Fruit fly (Drosophila melanogaster) whole organism, prepupa: ENCODE data around the gene Mur89F.

Experiments
- Blimp-1 ChIP-seq: fragments of 200-800 bp; sonication (Bioruptor generic); optimal IDR thresholded peaks from 3 replicates; lab custom pipeline; 2017; ENCODE audit warnings: missing biosample characterization, missing genetic modification characterization, mild to moderate bottlenecking, moderate library complexity, missing genetic modification reagents
- CG11294 ChIP-seq: fragments of 200-800 bp; sonication (Bioruptor generic); IDR thresholded peaks from 2 replicates; pipeline ENCODE4 v1.3.6; 2022; ENCODE audit warnings: missing biosample characterization, missing genetic modification characterization
- CG11762 ChIP-seq: fragments of 200-800 bp; sonication (Bioruptor generic); optimal IDR thresholded peaks from 3 replicates; lab custom pipeline; 2016; ENCODE audit warnings: missing biosample characterization, missing genetic modification characterization; ENCODE audit not compliant: insufficient read depth
- CG11902 ChIP-seq: fragments of 200-800 bp; sonication (Bioruptor generic); optimal IDR thresholded peaks from 3 replicates; lab custom pipeline; 2016; ENCODE audit warnings: missing biosample characterization, missing genetic modification characterization
- CG15336 ChIP-seq: fragments of 200-800 bp; sonication (Bioruptor generic); IDR thresholded peaks from 2 replicates; pipeline ENCODE4 v1.3.6; 2022; ENCODE audit warnings: missing biosample characterization, missing genetic modification characterization
- CG1621 ChIP-seq: fragments of 200-800 bp; sonication (Bioruptor generic); optimal IDR thresholded peaks from 3 replicates; lab custom pipeline; 2018; ENCODE audit warnings: missing biosample characterization, mild to moderate bottlenecking, missing genetic modification characterization
- CG16779 ChIP-seq: fragments of 200-800 bp; sonication (Bioruptor generic); optimal IDR thresholded peaks from 3 replicates; lab custom pipeline; 2017; ENCODE audit warnings: missing biosample characterization, mild to moderate bottlenecking, missing genetic modification characterization
- CG31627 ChIP-seq: fragments of 200-800 bp; sonication (Bioruptor generic); optimal IDR thresholded peaks from 3 replicates; lab custom pipeline; 2016; ENCODE audit warnings: missing biosample characterization, missing genetic modification characterization
- CG34406 ChIP-seq: fragments of 200-800 bp; sonication (Bioruptor generic); optimal IDR thresholded peaks from 3 replicates; lab custom pipeline; 2016; ENCODE audit warnings: missing biosample characterization, missing genetic modification characterization
- CG6163 ChIP-seq: fragments of 200-800 bp; sonication (Bioruptor generic); IDR thresholded peaks from 3 replicates; pipeline ENCODE4 v1.3.6; 2022; ENCODE audit warnings: missing biosample characterization, missing genetic modification characterization
- CG6276 ChIP-seq: fragments of 200-800 bp; sonication (Bioruptor generic); optimal IDR thresholded peaks from 2 replicates; lab custom pipeline; 2017; ENCODE audit warnings: missing biosample characterization, mild to moderate bottlenecking, missing genetic modification characterization
- CG6792 ChIP-seq: fragments of 200-800 bp; sonication (Bioruptor generic); optimal IDR thresholded peaks from 3 replicates; lab custom pipeline; 2016; ENCODE audit warnings: missing biosample characterization, missing genetic modification characterization
- CG6808 ChIP-seq: fragments of 200-800 bp; sonication (Bioruptor generic); optimal IDR thresholded peaks from 3 replicates; lab custom pipeline; 2017; ENCODE audit warnings: missing biosample characterization, missing genetic modification characterization, mild to moderate bottlenecking, moderate library complexity, missing genetic modification reagents
- CG6854 ChIP-seq: fragments of 200-800 bp; sonication (Bioruptor generic); optimal IDR thresholded peaks from 2 replicates; lab custom pipeline; 2017; ENCODE audit warnings: missing biosample characterization, mild to moderate bottlenecking, missing genetic modification characterization
- CG7368 ChIP-seq: fragments of 200-800 bp; sonication (Bioruptor generic); optimal IDR thresholded peaks from 3 replicates; lab custom pipeline; 2016; ENCODE audit warnings: missing biosample characterization, missing genetic modification characterization
- CG8119 ChIP-seq: fragments of 200-800 bp; sonication (Bioruptor generic); IDR thresholded peaks from 3 replicates; pipeline ENCODE4 v1.3.6; 2022; ENCODE audit warnings: missing biosample characterization, missing genetic modification characterization
- CG8319 ChIP-seq: fragments of 200-800 bp; sonication (Bioruptor generic); optimal IDR thresholded peaks from 3 replicates; lab custom pipeline; 2016; ENCODE audit warnings: missing biosample characterization, missing genetic modification characterization
- CG8632 ChIP-seq: fragments of 200-800 bp; sonication (Bioruptor generic); optimal IDR thresholded peaks from 3 replicates; lab custom pipeline; 2016; ENCODE audit warnings: missing biosample characterization, missing genetic modification characterization
- Eip75B ChIP-seq: fragments of 200-800 bp; sonication (Bioruptor generic); optimal IDR thresholded peaks from 3 replicates; lab custom pipeline; 2016; ENCODE audit warnings: missing biosample characterization, missing genetic modification characterization
- Eip78C ChIP-seq: fragments of 200-800 bp; sonication (Bioruptor generic); peaks from one replicate; lab custom pipeline; 2016; ENCODE audit warnings: missing biosample characterization, missing genetic modification characterization
- Ets96B ChIP-seq: fragments of 200-800 bp; optimal IDR thresholded peaks from 2 replicates; lab custom pipeline; 2019; ENCODE audit warnings: missing biosample characterization, mild to moderate bottlenecking, missing genetic modification characterization, moderate library complexity
- Hr38 ChIP-seq: sonication (Bioruptor generic); optimal IDR thresholded peaks from 2 replicates; lab custom pipeline; 2016; ENCODE audit warnings: missing biosample characterization, missing genetic modification characterization
- Hr4 ChIP-seq: fragments of 200-800 bp; sonication (Bioruptor generic); optimal IDR thresholded peaks from 3 replicates; lab custom pipeline; 2016; ENCODE audit warnings: missing biosample characterization, missing genetic modification characterization
- OdsH ChIP-seq: fragments of 200-800 bp; sonication (Bioruptor generic); optimal IDR thresholded peaks from 3 replicates; lab custom pipeline; 2016; ENCODE audit warnings: missing biosample characterization, missing genetic modification characterization
- Sox102F ChIP-seq: fragments of 200-800 bp; sonication (Bioruptor generic); optimal IDR thresholded peaks from 2 replicates; lab custom pipeline; 2016; ENCODE audit warnings: missing biosample characterization, mild to moderate bottlenecking, missing genetic modification characterization
- Sox14 ChIP-seq: fragments of 200-800 bp; sonication (Bioruptor generic); optimal IDR thresholded peaks from 3 replicates; lab custom pipeline; 2016; ENCODE audit warnings: missing biosample characterization, missing genetic modification characterization
- achi ChIP-seq: fragments of 200-800 bp; sonication (Bioruptor generic); optimal IDR thresholded peaks from 3 replicates; lab custom pipeline; 2016; ENCODE audit warnings: missing biosample characterization, missing genetic modification characterization
- dac ChIP-seq: fragments of 200-800 bp; sonication (Bioruptor generic); optimal IDR thresholded peaks from 2 replicates; lab custom pipeline; 2017; ENCODE audit warnings: missing biosample characterization, mild to moderate bottlenecking, missing genetic modification characterization
- dsx ChIP-seq: fragments of 200-800 bp; optimal IDR thresholded peaks from 3 replicates; lab custom pipeline; 2019; ENCODE audit warnings: missing biosample characterization, mild to moderate bottlenecking, missing genetic modification characterization, moderate library complexity; ENCODE audit not compliant: poor library complexity, severe bottlenecking
- eg ChIP-seq: fragments of 200-800 bp; sonication (Bioruptor generic); IDR thresholded peaks from 3 replicates; pipeline ENCODE4 v1.3.6; 2022; ENCODE audit warnings: missing biosample characterization, missing genetic modification characterization
- esn ChIP-seq: fragments of 200-800 bp; sonication (Bioruptor generic); optimal IDR thresholded peaks from 2 replicates; lab custom pipeline; 2016; ENCODE audit warnings: missing biosample characterization, mild to moderate bottlenecking, missing genetic modification characterization, moderate library complexity
- fd59A ChIP-seq: fragments of 200-800 bp; sonication (Bioruptor generic); optimal IDR thresholded peaks from 2 replicates; lab custom pipeline; 2017; ENCODE audit warnings: missing biosample characterization, mild to moderate bottlenecking, missing genetic modification characterization, missing genetic modification reagents
- fd85E ChIP-seq: fragments of 200-800 bp; sonication (Bioruptor generic); optimal IDR thresholded peaks from 3 replicates; lab custom pipeline; 2016; ENCODE audit warnings: missing biosample characterization, missing genetic modification characterization
- fkh ChIP-seq: fragments of 200-800 bp; sonication (Bioruptor generic); optimal IDR thresholded peaks from 3 replicates; lab custom pipeline; 2017; ENCODE audit warnings: missing biosample characterization, mild to moderate bottlenecking, missing genetic modification characterization, moderate library complexity
- lz ChIP-seq: fragments of 200-800 bp; sonication (Bioruptor generic); optimal IDR thresholded peaks from 3 replicates; lab custom pipeline; 2016; ENCODE audit warnings: missing biosample characterization, missing genetic modification characterization
- net ChIP-seq: fragments of 200-800 bp; sonication (Bioruptor generic); optimal IDR thresholded peaks from 3 replicates; lab custom pipeline; 2016; ENCODE audit warnings: missing biosample characterization, missing genetic modification characterization
- spab ChIP-seq: fragments of 200-800 bp; sonication (Bioruptor generic); optimal IDR thresholded peaks from 2 replicates; lab custom pipeline; 2017; ENCODE audit warnings: missing biosample characterization, mild to moderate bottlenecking, missing genetic modification characterization, missing genetic modification reagents
- ss ChIP-seq, 2 experiments: fragments of 200-800 bp; sonication (Bioruptor generic); optimal IDR thresholded peaks; 2 replicates in 1 of 2; 3 replicates in 1 of 2; lab custom pipeline; 2017 to 2018; ENCODE audit warnings: mild to moderate bottlenecking in 2 of 2, missing biosample characterization in 2 of 2, missing genetic modification characterization in 2 of 2, moderate library complexity in 1 of 2
- vri ChIP-seq: fragments of 200-800 bp; sonication (Bioruptor generic); optimal IDR thresholded peaks from 3 replicates; lab custom pipeline; 2016; ENCODE audit warnings: missing biosample characterization, mild to moderate bottlenecking, missing genetic modification characterization

Mur89F gene

dm6 chr3R:17121277-17121676 lies 80.7 kb downstream of the Mur89F start, which contains the start of gene CG42779:
Gene CG42779 (plus strand): TSS chr3R:17121577.
- TF ChIP-seq achi (GFP tag; lab: Kevin White, UChicago) (no peak), fkh (GFP tag; lab: Kevin White, UChicago) (peak; percentile 26)

DNA sequence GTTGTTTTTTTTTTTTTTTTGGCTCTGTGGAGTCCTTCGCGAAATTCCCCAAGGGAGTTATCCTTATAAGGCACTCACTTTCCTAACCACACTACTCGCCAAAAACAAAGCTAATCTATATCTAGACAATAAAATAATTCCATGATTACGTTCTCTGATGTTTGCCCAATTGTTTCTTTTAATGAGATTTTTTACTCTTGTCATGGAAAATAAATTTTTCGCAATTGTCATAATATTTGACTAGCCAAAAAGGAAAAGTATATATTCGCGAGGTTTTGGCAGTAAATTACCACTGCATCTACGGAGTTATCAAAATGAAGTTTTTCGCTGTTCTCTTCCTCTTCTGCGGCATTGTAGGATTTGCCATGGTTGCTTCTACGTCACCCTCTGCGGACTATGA lies 81.8 kb downstream of the Mur89F start, which contains the start of gene CG34278:
CG34278 (plus strand) TSS at position 301 of the 400 bp plus-strand sequence.
- TF ChIP-seq Ets96B (no peak), CG11762 (no peak), fd59A (GFP tag; lab: Kevin White, UChicago) (no peak), lz (GFP tag; lab: Kevin White, UChicago) (no peak), CG34406 (no peak), ss (GFP tag; optimal IDR thresholded peaks at IDR 0.05; lab: Kevin White, UChicago) (no peak), CG6163 (GFP tag; lab: Robert Waterston, UW) (no peak), dac (GFP tag; lab: Kevin White, UChicago) (no peak), CG16779 (tag; lab: Kevin White, UChicago) (no peak), CG6792 (GFP tag; lab: Kevin White, UChicago) (no peak), Blimp-1 (GFP tag; lab: Kevin White, UChicago) (no peak), esn (GFP tag; lab: Kevin White, UChicago) (no peak), Hr38 (GFP tag; lab: Kevin White, UChicago) (no peak), spab (GFP tag; lab: Kevin White, UChicago) (no peak), vri (GFP tag; lab: Kevin White, UChicago) (no peak), CG8632 (GFP tag; lab: Kevin White, UChicago) (no peak), CG6854 (GFP tag; lab: Kevin White, UChicago) (no peak)

DNA sequence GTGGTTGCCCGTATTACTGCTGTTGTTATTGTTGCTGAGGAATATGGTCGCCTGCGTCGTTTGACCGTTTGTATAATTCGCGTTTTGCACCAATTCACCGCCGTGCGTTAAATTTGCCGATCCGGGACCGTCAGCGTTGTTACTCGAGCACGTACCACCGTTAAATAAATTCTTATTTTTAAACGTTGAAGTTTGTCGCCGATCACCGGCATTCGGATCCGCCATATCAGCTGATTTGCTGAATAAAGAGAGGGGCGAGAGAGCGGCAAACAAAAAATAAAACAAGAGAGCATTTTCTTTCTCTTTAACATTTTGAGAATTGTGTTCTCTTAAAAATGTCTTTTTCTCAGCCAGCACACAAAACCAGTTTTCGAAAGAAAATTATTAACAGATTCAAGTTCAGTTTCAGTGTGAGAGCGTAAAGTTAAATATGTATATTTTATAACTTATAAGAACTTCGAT lies 83.0 kb downstream of the Mur89F start:
- TF ChIP-seq eg (GFP tag; lab: Robert Waterston, UW) (peak; percentile 7; the same call in 1 of the 3 replicates), CG34406 (no peak), fd85E (GFP tag; lab: Kevin White, UChicago) (no peak), CG31627 (no peak), Hr4 (GFP tag; lab: Kevin White, UChicago) (no peak), CG1621 (tag; lab: Kevin White, UChicago) (peak; percentile 43), net (GFP tag; lab: Kevin White, UChicago) (no peak), CG8319 (no peak), CG7368 (GFP tag; lab: Kevin White, UChicago) (no peak), Sox102F (GFP tag; lab: Kevin White, UChicago) (peak; percentile 68), CG16779 (tag; lab: Kevin White, UChicago) (peak; percentile 17), ss (GFP tag; optimal IDR thresholded peaks at IDR 0.05; lab: Kevin White, UChicago) (peak in 1 of 2 experiments; percentile 51), CG8119 (no peak), CG6808 (GFP tag; lab: Kevin White, UChicago) (peak; percentile 8), OdsH (GFP tag; lab: Kevin White, UChicago) (no peak), CG6854 (GFP tag; lab: Kevin White, UChicago) (peak; percentile 81), esn (GFP tag; lab: Kevin White, UChicago) (no peak), Sox14 (no peak), CG6276 (GFP tag; lab: Kevin White, UChicago) (peak; percentile 52), dsx (GFP tag; lab: Kevin White, UChicago) (no peak), CG11902 (GFP tag; lab: Kevin White, UChicago) (no peak), dac (GFP tag; lab: Kevin White, UChicago) (no peak), Eip75B (GFP tag; lab: Kevin White, UChicago) (no peak), CG15336 (peak; percentile 30; the same call in 1 of the 2 replicates), CG11294 (GFP tag; lab: Robert Waterston, UW) (no peak), CG8632 (GFP tag; lab: Kevin White, UChicago) (peak; percentile 8), Eip78C (GFP tag; lab: Kevin White, UChicago) (peak; percentile 51)
